Fruit fly (Drosophila melanogaster): ENCODE data around the gene eIF4E5.

DNA sequence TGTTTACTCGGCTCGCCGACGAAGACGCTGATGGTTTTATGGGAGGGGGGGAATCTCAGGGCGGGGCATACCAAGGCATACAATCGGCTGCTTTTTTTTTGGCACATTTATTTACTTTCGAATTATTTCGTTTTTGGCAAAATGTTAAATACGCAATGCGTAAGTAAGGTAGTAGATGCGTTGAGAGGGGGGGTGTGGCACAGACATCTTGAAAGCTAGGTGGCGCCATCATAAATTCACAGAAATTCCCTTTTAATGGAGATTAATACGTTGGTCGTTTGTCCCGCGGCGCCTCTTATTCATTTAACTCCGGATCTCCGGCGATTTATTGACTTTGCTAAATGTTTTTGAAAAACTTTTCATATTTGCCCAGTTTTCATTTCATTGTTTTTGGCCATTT lies 46.8 kb downstream of the eIF4E5 start:
- TF ChIP-seq psq (optimal IDR thresholded peaks at IDR 0.05), result no peak
- no peak for TF ChIP-seq CG8478 (optimal IDR thresholded peaks at IDR 0.05)

Data from whole organism.